Fruit fly (Drosophila melanogaster): ENCODE results near the gene CG7916.

dm6 chr2L:13845178-13845577 lies 1.4 kb upstream of the CG7916 start, which contains the start of gene CG8997:
- TF ChIP-seq psq (optimal IDR thresholded peaks at IDR 0.05), result no peak
- no peak for TF ChIP-seq pan (optimal IDR thresholded peaks at IDR 0.05)
- TF ChIP-seq Dll (optimal IDR thresholded peaks at IDR 0.05), result no peak
- no peak for TF ChIP-seq usp (GFP tag; optimal IDR thresholded peaks at IDR 0.05)
- TF ChIP-seq CG8478 (optimal IDR thresholded peaks at IDR 0.05), result no peak
